Fruit fly (Drosophila melanogaster) whole organism, adult: ENCODE results near the gene Rnf11.

Experiments
- CG7101 ChIP-seq: fragments of 200-800 bp; sonication (Bioruptor generic); optimal IDR thresholded peaks from 2 replicates; lab custom pipeline; 2018; ENCODE audit warnings: missing biosample characterization, mild to moderate bottlenecking, missing genetic modification characterization, moderate library complexity
- Mnt ChIP-seq: fragments of 200-800 bp; sonication (Bioruptor generic); optimal IDR thresholded peaks from 2 replicates; lab custom pipeline; 2016; ENCODE audit warnings: missing biosample characterization, mild to moderate bottlenecking, missing genetic modification characterization
- cic ChIP-seq: fragments of 200-800 bp; sonication (Bioruptor generic); optimal IDR thresholded peaks from 2 replicates; lab custom pipeline; 2017; ENCODE audit warnings: missing biosample characterization, mild to moderate bottlenecking, missing genetic modification characterization, moderate library complexity
- ovo ChIP-seq: fragments of 200-800 bp; sonication (Bioruptor generic); optimal IDR thresholded peaks from 2 replicates; lab custom pipeline; 2016; ENCODE audit warnings: missing biosample characterization, missing genetic modification characterization
- tj ChIP-seq: fragments of 200-800 bp; sonication (Bioruptor generic); optimal IDR thresholded peaks from 3 replicates; lab custom pipeline; 2017; ENCODE audit warnings: missing biosample characterization, mild to moderate bottlenecking, missing genetic modification characterization, moderate library complexity

DNA sequence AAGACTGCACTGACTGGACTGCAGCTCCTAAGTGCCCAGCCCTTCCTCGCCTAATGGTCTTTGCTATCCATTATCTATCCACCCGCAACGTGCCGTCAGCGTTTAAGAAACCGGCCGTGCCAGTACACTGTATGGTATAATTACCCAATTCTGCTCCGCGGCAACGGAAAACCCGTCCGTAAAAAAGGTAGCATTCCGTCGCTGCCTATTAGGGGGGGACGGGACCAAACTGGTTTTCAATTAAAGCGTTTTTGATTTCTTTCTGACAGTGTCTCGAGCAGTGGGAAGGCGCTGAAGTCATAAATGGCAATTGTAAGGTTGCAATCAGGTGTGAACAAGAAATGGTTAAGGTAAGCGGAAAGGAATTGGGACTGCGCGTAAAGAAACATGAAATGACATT, 65.7 kb downstream of the Rnf11 start:
- TF ChIP-seq Mnt (GFP tag; lab: Kevin White, UChicago) (no peak), ovo (GFP tag; lab: Kevin White, UChicago) (no peak), cic (GFP tag; lab: Kevin White, UChicago) (no peak), tj (no peak), CG7101 (tag; lab: Kevin White, UChicago) (no peak)
